Worm (Caenorhabditis elegans) whole organism, L1 larva: Measurements from ENCODE around the gene pcp-4.
A peak's percentile ranks its signal among the peaks of the same experiment; 100 is the strongest.

Experiments used
- C34B4.2 ChIP-seq: sonication (generic microtip); optimal IDR thresholded peaks from 2 replicates; lab custom pipeline; 2017; ENCODE audit warnings: mild to moderate bottlenecking, missing genetic modification characterization, missing compliant biosample characterization
- F16B12.6 ChIP-seq: fragments of 150-350 bp; optimal IDR thresholded peaks from 2 replicates; lab custom pipeline; 2014; ENCODE audit warnings: missing biosample characterization, missing genetic modification characterization
- Y116A8C.19 ChIP-seq: sonication (generic microtip); optimal IDR thresholded peaks from 2 replicates; lab custom pipeline; 2016; ENCODE audit warnings: missing compliant biosample characterization, missing genetic modification characterization, borderline replicate concordance
- aly-2 ChIP-seq: fragments of 150-350 bp; optimal IDR thresholded peaks from 2 replicates; lab custom pipeline; 2014; ENCODE audit warnings: missing biosample characterization, missing genetic modification characterization
- ceh-82 ChIP-seq, 3 experiments: fragments of 150-350 bp in 1 of 3; sonication (generic microtip) in 2 of 3; optimal IDR thresholded peaks; 2 replicates each; lab custom pipeline; 2014 to 2017; ENCODE audit warnings: missing biosample characterization in 3 of 3, missing genetic modification characterization in 3 of 3
- efl-1 ChIP-seq, 4 experiments: fragments of 150-350 bp; optimal IDR thresholded peaks in 3 of 4; peaks in 1 of 4; 1 replicate in 1 of 4; 2 replicates in 3 of 4; lab custom pipeline; 2014; ENCODE audit warnings: missing biosample characterization in 2 of 4, missing genetic modification characterization in 2 of 4, missing genetic modification reagents in 2 of 4
- egl-13 ChIP-seq: sonication (generic microtip); optimal IDR thresholded peaks from 2 replicates; lab custom pipeline; 2016; ENCODE audit warnings: missing genotype, missing genetic modification reagents, missing genetic modification characterization, missing compliant biosample characterization
- elt-2 ChIP-seq: sonication (generic microtip); optimal IDR thresholded peaks from 2 replicates; lab custom pipeline; 2016; ENCODE audit warnings: missing genetic modification characterization, mild to moderate bottlenecking, inconsistent platforms, missing compliant biosample characterization, missing genetic modification reagents
- fkh-4 ChIP-seq: sonication (generic microtip); optimal IDR thresholded peaks from 2 replicates; lab custom pipeline; 2016; ENCODE audit warnings: missing compliant biosample characterization, missing genetic modification characterization, borderline replicate concordance
- hlh-17 ChIP-seq: fragments of 200-800 bp; sonication (Bioruptor generic); optimal IDR thresholded peaks from 2 replicates; lab custom pipeline; 2018; ENCODE audit warnings: missing genetic modification characterization, mild to moderate bottlenecking, missing compliant biosample characterization, moderate library complexity, borderline replicate concordance
- hlh-4 ChIP-seq: sonication (generic microtip); optimal IDR thresholded peaks from 2 replicates; lab custom pipeline; 2016; ENCODE audit warnings: mild to moderate bottlenecking, missing genetic modification characterization, missing compliant biosample characterization
- irx-1 ChIP-seq: sonication (generic microtip); optimal IDR thresholded peaks from 2 replicates; lab custom pipeline; 2016; ENCODE audit warnings: missing genetic modification characterization, missing compliant biosample characterization
- lin-13 ChIP-seq: fragments of 150-350 bp; optimal IDR thresholded peaks from 2 replicates; lab custom pipeline; 2014; ENCODE audit warnings: missing biosample characterization, missing genetic modification reagents, missing genetic modification characterization
- lin-39 ChIP-seq: fragments of 150-350 bp; optimal IDR thresholded peaks from 2 replicates; lab custom pipeline; 2014; ENCODE audit warnings: missing biosample characterization, missing genetic modification reagents, missing genetic modification characterization
- lir-3 ChIP-seq: sonication (generic microtip); optimal IDR thresholded peaks from 2 replicates; lab custom pipeline; 2016; ENCODE audit warnings: mild to moderate bottlenecking, missing genetic modification characterization, moderate library complexity, missing compliant biosample characterization; ENCODE audit not compliant: poor library complexity
- lsy-2 ChIP-seq, 2 experiments: fragments of 150-350 bp; optimal IDR thresholded peaks; 2 replicates each; lab custom pipeline; 2014; ENCODE audit warnings: missing biosample characterization in 2 of 2, missing genetic modification characterization in 2 of 2
- mab-9 ChIP-seq: fragments of 200-800 bp; sonication (Bioruptor generic); IDR thresholded peaks from 2 replicates; pipeline ENCODE4 v1.3.6; 2022; ENCODE audit warnings: missing genetic modification reagents, missing genetic modification characterization, missing compliant biosample characterization
- mef-2 ChIP-seq: fragments of 150-350 bp; optimal IDR thresholded peaks from 2 replicates; lab custom pipeline; 2014; ENCODE audit warnings: missing biosample characterization, missing genetic modification characterization
- mep-1 ChIP-seq: fragments of 150-350 bp; optimal IDR thresholded peaks from 2 replicates; lab custom pipeline; 2014; ENCODE audit warnings: missing biosample characterization, missing genetic modification characterization
- nhr-20 ChIP-seq: sonication (generic microtip); optimal IDR thresholded peaks from 2 replicates; lab custom pipeline; 2016; ENCODE audit warnings: mild to moderate bottlenecking, missing genetic modification characterization, missing compliant biosample characterization
- nhr-47 ChIP-seq: sonication (generic microtip); optimal IDR thresholded peaks from 2 replicates; lab custom pipeline; 2016; ENCODE audit warnings: mild to moderate bottlenecking, missing genetic modification characterization, moderate library complexity, missing compliant biosample characterization
- nhr-71 ChIP-seq: sonication (generic microtip); optimal IDR thresholded peaks from 2 replicates; lab custom pipeline; 2016; ENCODE audit warnings: mild to moderate bottlenecking, missing genetic modification characterization, moderate library complexity, missing compliant biosample characterization
- nhr-76 ChIP-seq: sonication (generic microtip); optimal IDR thresholded peaks from 2 replicates; lab custom pipeline; 2017; ENCODE audit warnings: missing biosample characterization, missing genetic modification characterization
- nhr-77 ChIP-seq: fragments of 150-350 bp; optimal IDR thresholded peaks from 2 replicates; lab custom pipeline; 2014; ENCODE audit warnings: missing biosample characterization, missing genetic modification characterization
- pag-3 ChIP-seq: sonication (generic microtip); optimal IDR thresholded peaks from 2 replicates; lab custom pipeline; 2017; ENCODE audit warnings: missing genetic modification characterization, mild to moderate bottlenecking, missing compliant biosample characterization, antibody characterized with exemption, borderline replicate concordance; ENCODE audit not compliant: insufficient read depth
- pax-3 ChIP-seq: fragments of 200-800 bp; sonication (Bioruptor generic); optimal IDR thresholded peaks from 2 replicates; lab custom pipeline; 2018; ENCODE audit warnings: mild to moderate bottlenecking, missing genetic modification characterization, moderate library complexity, missing compliant biosample characterization
- skn-1 ChIP-seq: fragments of 150-350 bp; optimal IDR thresholded peaks from 2 replicates; lab custom pipeline; 2014; ENCODE audit warnings: missing biosample characterization, missing genetic modification characterization
- snu-23 ChIP-seq: sonication (generic microtip); optimal IDR thresholded peaks from 2 replicates; lab custom pipeline; 2016; ENCODE audit warnings: missing genetic modification characterization, missing compliant biosample characterization
- sox-4 ChIP-seq: sonication (generic microtip); optimal IDR thresholded peaks from 2 replicates; lab custom pipeline; 2016; ENCODE audit warnings: missing genetic modification characterization, missing compliant biosample characterization
- sptf-1 ChIP-seq: fragments of 150-350 bp; optimal IDR thresholded peaks from 2 replicates; lab custom pipeline; 2014; ENCODE audit warnings: missing biosample characterization, missing genetic modification characterization
- sup-37 ChIP-seq: fragments of 200-800 bp; sonication (Bioruptor generic); optimal IDR thresholded peaks from 2 replicates; lab custom pipeline; 2018; ENCODE audit warnings: mild to moderate bottlenecking, missing genetic modification characterization, missing compliant biosample characterization
- tlp-1 ChIP-seq: fragments of 150-350 bp; optimal IDR thresholded peaks from 2 replicates; lab custom pipeline; 2014; ENCODE audit warnings: missing biosample characterization, missing genetic modification characterization
- unc-130 ChIP-seq: fragments of 150-350 bp; optimal IDR thresholded peaks from 2 replicates; lab custom pipeline; 2017; ENCODE audit warnings: missing biosample characterization, missing genetic modification characterization, inconsistent platforms
- unc-30 ChIP-seq: sonication (generic microtip); optimal IDR thresholded peaks from 2 replicates; lab custom pipeline; 2017; ENCODE audit warnings: missing biosample characterization, missing genetic modification characterization
- unc-86 ChIP-seq: sonication (generic microtip); optimal IDR thresholded peaks from 2 replicates; lab custom pipeline; 2016; ENCODE audit warnings: missing genetic modification characterization, missing compliant biosample characterization
- unc-98 ChIP-seq: fragments of 200-800 bp; sonication (Bioruptor generic); IDR thresholded peaks from 2 replicates; pipeline ENCODE4 v1.3.6; 2022; ENCODE audit warnings: missing genetic modification characterization, missing compliant biosample characterization
- zag-1 ChIP-seq: fragments of 150-350 bp; optimal IDR thresholded peaks from 2 replicates; lab custom pipeline; 2014; ENCODE audit warnings: missing biosample characterization, missing genetic modification characterization

Gene pcp-4

ce11 chrV:19857334-19857733, 26.5 kb upstream of the pcp-4 start, which contains the start of gene Y116F11B.8:
TSS of gene Y116F11B.8 (plus strand) at chrV:19857634.
- TF ChIP-seq aly-2 (tag; lab: Kevin White, UChicago) (no peak), hlh-17 (GFP tag; lab: Kevin White, UChicago) (no peak), sptf-1 (no peak), nhr-47 (tag; lab: Kevin White, UChicago) (no peak)

DNA sequence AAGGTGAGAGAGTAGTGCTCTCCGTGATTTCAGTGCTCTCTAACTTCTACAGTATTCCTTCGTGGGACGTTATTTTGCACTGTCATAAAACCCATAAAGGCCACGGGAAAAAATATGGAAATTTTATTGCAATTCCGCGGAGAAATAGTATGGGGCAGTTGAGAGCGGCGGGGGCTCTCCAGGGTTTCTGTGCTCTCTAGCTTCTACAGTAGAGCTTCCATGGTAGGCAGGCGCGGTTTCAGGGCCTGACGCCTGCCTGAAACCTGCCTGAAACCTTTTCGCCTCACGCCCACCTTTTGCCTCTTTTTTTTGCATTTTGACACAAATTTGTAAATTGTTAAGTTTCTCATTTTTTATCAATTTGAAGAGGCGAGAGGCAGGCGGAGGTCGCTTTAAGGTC, 26.1 kb upstream of the pcp-4 start:
- TF ChIP-seq efl-1 (optimal IDR thresholded peaks at IDR 0.05; lab: Kevin White, UChicago) (no peak), efl-1 (GFP tag; optimal IDR thresholded peaks at IDR 0.05 in 1 of 2; lab: Kevin White, UChicago) (peak in 1 of 2 experiments; percentile 81), egl-13 (tag; lab: Kevin White, UChicago) (no peak)

ce11 chrV:19856335-19856734, 25.5 kb upstream of the pcp-4 start:
- no peak for TF ChIP-seq tlp-1 (tag; lab: Kevin White, UChicago)
- TF ChIP-seq, all 84 proteins: peak for 0

DNA sequence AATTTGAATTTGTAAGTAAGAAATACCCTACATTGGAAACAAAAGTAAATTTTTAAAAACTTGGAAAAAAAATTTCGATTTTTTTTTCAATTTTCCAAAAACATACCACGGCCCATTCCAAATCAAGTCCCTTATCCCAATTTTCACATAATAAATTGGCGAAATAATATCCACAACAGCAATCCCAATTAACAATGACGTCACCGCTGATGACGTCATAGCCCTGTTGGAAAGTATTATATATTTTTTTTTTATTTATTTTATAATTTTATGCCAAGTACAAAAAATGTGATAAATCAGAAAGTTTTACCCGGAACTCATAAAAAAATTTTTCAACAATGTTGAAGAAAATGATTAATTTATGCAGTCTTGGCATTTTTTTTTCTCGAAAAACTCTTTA, 22.8 kb upstream of the pcp-4 start:
- TF ChIP-seq sup-37 (GFP tag; lab: Kevin White, UChicago) = no peak
- TF ChIP-seq nhr-76 (tag; lab: Kevin White, UChicago) = no peak
- no peak for TF ChIP-seq snu-23
- no peak for TF ChIP-seq unc-86 (tag; lab: Kevin White, UChicago)
- TF ChIP-seq unc-130 (tag; lab: Kevin White, UChicago) = no peak
- TF ChIP-seq nhr-20 (tag; lab: Kevin White, UChicago) = no peak
- TF ChIP-seq ceh-82 (tag; optimal IDR thresholded peaks at IDR 0.05; lab: Kevin White, UChicago) = no peak
- TF ChIP-seq mef-2 (tag; lab: Kevin White, UChicago) = no peak
- TF ChIP-seq Y116A8C.19 (tag; lab: Kevin White, UChicago) = no peak
- TF ChIP-seq, all 84 proteins: peak for 0

ce11 chrV:19848014-19848413, 17.2 kb upstream of the pcp-4 start, which contains the start of gene Y116F11B.7:
TSS of gene Y116F11B.7 (plus strand) at chrV:19848314.
- TF ChIP-seq efl-1 (optimal IDR thresholded peaks at IDR 0.05; lab: Kevin White, UChicago) (no peak), efl-1 (GFP tag; optimal IDR thresholded peaks at IDR 0.05 in 1 of 2; lab: Kevin White, UChicago) (peak in 1 of 2 experiments; percentile 20), unc-86 (tag; lab: Kevin White, UChicago) (no peak)

DNA sequence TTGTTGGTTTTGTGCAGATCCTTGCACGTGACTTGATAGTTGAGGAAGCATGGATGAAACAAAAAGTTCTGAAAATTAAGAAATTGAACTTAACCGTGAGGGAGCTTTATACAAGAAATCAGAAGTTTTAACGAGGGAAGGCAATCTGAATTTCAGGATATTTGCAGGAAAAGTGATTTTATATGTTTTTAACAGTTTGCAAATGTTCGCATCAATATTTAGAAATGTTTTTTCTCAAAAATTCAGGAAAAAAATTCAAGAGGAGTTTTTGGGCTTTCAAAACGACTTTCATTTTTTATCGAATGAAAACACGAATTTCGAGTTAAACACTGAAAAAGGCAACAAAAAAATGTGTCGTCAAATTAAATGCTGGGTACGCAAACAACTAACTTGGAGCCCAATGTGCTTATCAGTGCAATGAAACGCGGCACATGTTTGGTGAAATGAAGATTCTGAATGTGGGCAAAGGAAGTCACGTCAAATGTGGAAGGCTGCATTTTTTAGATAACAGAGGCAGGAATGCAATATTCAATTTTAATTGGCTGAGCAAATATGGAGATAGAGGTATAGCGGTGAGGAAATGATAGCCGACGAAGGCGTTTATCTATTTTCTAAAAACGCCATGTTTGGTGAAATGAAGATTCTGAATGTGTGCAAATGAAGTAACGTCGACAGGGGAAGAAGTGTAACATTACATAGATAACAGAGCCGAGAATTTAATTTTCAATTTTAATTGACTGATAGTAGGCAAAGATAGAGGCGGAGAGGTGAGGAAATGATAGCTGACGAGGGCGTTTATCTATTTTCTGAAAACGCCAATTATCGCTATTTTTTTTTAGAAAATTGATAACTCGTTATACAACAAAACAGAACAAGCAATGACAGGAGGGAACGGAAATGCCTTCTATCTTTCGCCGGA, 15.4 kb upstream of the pcp-4 start, which contains the start of gene Y116F11B.6:
TSS of gene Y116F11B.6 (minus strand) at position 51 of the 919 bp plus-strand sequence.
- no peak for TF ChIP-seq lin-13 (GFP tag; lab: Kevin White, UChicago)
- no peak for TF ChIP-seq lir-3 (tag; lab: Kevin White, UChicago)
- TF ChIP-seq fkh-4 (tag; lab: Kevin White, UChicago) = no peak
- no peak for TF ChIP-seq efl-1 (optimal IDR thresholded peaks at IDR 0.05; lab: Kevin White, UChicago)
- TF ChIP-seq efl-1 (GFP tag; optimal IDR thresholded peaks at IDR 0.05 in 1 of 2; lab: Kevin White, UChicago) = peak in 1 of 2 experiments; percentile 46
- no peak for TF ChIP-seq mab-9 (GFP tag; lab: Robert Waterston, UW)
- TF ChIP-seq pag-3 (tag; lab: Kevin White, UChicago) = no peak
- peak; percentile 88 for TF ChIP-seq elt-2 (tag; lab: Kevin White, UChicago)

ce11 chrV:19836142-19836541, 5.3 kb upstream of the pcp-4 start, which contains the start of gene srw-38:
TSS of gene srw-38 (plus strand) at chrV:19836442.
- TF ChIP-seq nhr-77 (tag; lab: Kevin White, UChicago) = no peak
- no peak for TF ChIP-seq lin-39
- no peak for TF ChIP-seq lsy-2 (tag; optimal IDR thresholded peaks at IDR 0.05; lab: Kevin White, UChicago)
- no peak for TF ChIP-seq skn-1 (tag; lab: Kevin White, UChicago)
- TF ChIP-seq mep-1 (tag; lab: Kevin White, UChicago) = no peak
- no peak for TF ChIP-seq unc-30 (tag; lab: Kevin White, UChicago)
- no peak for TF ChIP-seq unc-98
- no peak for TF ChIP-seq sox-4 (tag; lab: Kevin White, UChicago)
- TF ChIP-seq irx-1 (tag; lab: Kevin White, UChicago) = no peak
- TF ChIP-seq sptf-1 = no peak
- TF ChIP-seq zag-1 (tag; lab: Kevin White, UChicago) = no peak
- TF ChIP-seq F16B12.6 (tag; lab: Kevin White, UChicago) = no peak
- TF ChIP-seq nhr-71 = no peak
- no peak for TF ChIP-seq efl-1 (optimal IDR thresholded peaks at IDR 0.05; lab: Kevin White, UChicago)
- TF ChIP-seq efl-1 (GFP tag; optimal IDR thresholded peaks at IDR 0.05 in 1 of 2; lab: Kevin White, UChicago) = no peak
- TF ChIP-seq C34B4.2 = no peak
- no peak for TF ChIP-seq pax-3
- no peak for TF ChIP-seq hlh-4 (tag; lab: Kevin White, UChicago)
